Worm (Caenorhabditis elegans): ENCODE results near the gene M7.12.

ce11 chrIV:11146962-11147470, 49.2 kb upstream of the M7.12 start, which contains the start of gene pigq-1:
- no peak for TF ChIP-seq bed-3 (GFP tag; optimal IDR thresholded peaks at IDR 0.05)
- no peak for TF ChIP-seq pha-4 (tag; optimal IDR thresholded peaks at IDR 0.05)
- TF ChIP-seq ceh-43 (GFP tag; optimal IDR thresholded peaks at IDR 0.05) = no peak
- no peak for TF ChIP-seq snpc-4 (tag; optimal IDR thresholded peaks at IDR 0.05)
- TF ChIP-seq unc-62 (GFP tag; optimal IDR thresholded peaks at IDR 0.05) = no peak
- no peak for TF ChIP-seq nhr-76 (tag; optimal IDR thresholded peaks at IDR 0.05)
- no peak for TF ChIP-seq blmp-1 (tag; optimal IDR thresholded peaks at IDR 0.05)
- TF ChIP-seq elt-3 (tag; optimal IDR thresholded peaks at IDR 0.05) = no peak
- no peak for TF ChIP-seq ztf-11 (tag; optimal IDR thresholded peaks at IDR 0.05)
- no peak for TF ChIP-seq nhr-237 (tag; optimal IDR thresholded peaks at IDR 0.05)
- TF ChIP-seq flh-1 (GFP tag; optimal IDR thresholded peaks at IDR 0.05) = no peak
- no peak for TF ChIP-seq drap-1 (GFP tag; optimal IDR thresholded peaks at IDR 0.05)

All from whole organism, mixed stage, embryonic.